Fruit fly (Drosophila melanogaster) whole organism, embryonic: ENCODE data around the gene Sec23.

Experiments used
- B-H1 ChIP-seq: fragments of 200-800 bp; sonication (Bioruptor generic); IDR thresholded peaks from 3 replicates; pipeline ENCODE4 v1.3.6; 2022; ENCODE audit warnings: missing biosample characterization, missing genetic modification characterization
- CG10267 ChIP-seq: fragments of 200-800 bp; sonication (Bioruptor generic); optimal IDR thresholded peaks from 2 replicates; lab custom pipeline; 2018; ENCODE audit warnings: missing biosample characterization, mild to moderate bottlenecking, missing genetic modification characterization, moderate library complexity
- CG10462 ChIP-seq: fragments of 200-800 bp; sonication (Bioruptor generic); optimal IDR thresholded peaks from 2 replicates; lab custom pipeline; 2016; ENCODE audit warnings: missing biosample characterization, missing genetic modification characterization
- CG11456 ChIP-seq: fragments of 200-800 bp; sonication (Bioruptor generic); IDR thresholded peaks from 3 replicates; pipeline ENCODE4 v1.3.6; 2022; ENCODE audit warnings: missing biosample characterization, missing genetic modification characterization
- CG1233 ChIP-seq: fragments of 200-800 bp; sonication (Bioruptor generic); optimal IDR thresholded peaks from 4 replicates; lab custom pipeline; 2018; ENCODE audit warnings: missing biosample characterization, mild to moderate bottlenecking, missing genetic modification characterization
- CG13424 ChIP-seq: fragments of 200-800 bp; sonication (Bioruptor generic); optimal IDR thresholded peaks from 2 replicates; lab custom pipeline; 2019; ENCODE audit warnings: missing biosample characterization, mild to moderate bottlenecking, missing genetic modification characterization, moderate library complexity
- CG14441 ChIP-seq: fragments of 200-800 bp; sonication (Bioruptor generic); IDR thresholded peaks from 2 replicates; pipeline ENCODE4 v1.3.6; 2022; ENCODE audit warnings: missing biosample characterization, missing genetic modification characterization
- CG1529 ChIP-seq: fragments of 200-800 bp; sonication (Bioruptor generic); optimal IDR thresholded peaks from 3 replicates; lab custom pipeline; 2018; ENCODE audit warnings: missing biosample characterization, missing genetic modification characterization
- CG1602 ChIP-seq: fragments of 200-800 bp; sonication (Bioruptor generic); optimal IDR thresholded peaks from 3 replicates; lab custom pipeline; 2016; ENCODE audit warnings: missing biosample characterization, missing genetic modification characterization
- CG18764 ChIP-seq: fragments of 200-800 bp; sonication (Bioruptor generic); optimal IDR thresholded peaks from 3 replicates; lab custom pipeline; 2016; ENCODE audit warnings: missing biosample characterization, missing genetic modification characterization
- CG3281 ChIP-seq: fragments of 200-800 bp; sonication (Bioruptor generic); optimal IDR thresholded peaks from 3 replicates; lab custom pipeline; 2017; ENCODE audit warnings: missing biosample characterization, mild to moderate bottlenecking, missing genetic modification characterization
- CG4854 ChIP-seq: fragments of 200-800 bp; sonication (Bioruptor generic); optimal IDR thresholded peaks from 2 replicates; lab custom pipeline; 2016; ENCODE audit warnings: missing biosample characterization, missing genetic modification characterization, inconsistent platforms
- CG7357 ChIP-seq: fragments of 200-800 bp; sonication (Bioruptor generic); IDR thresholded peaks from 3 replicates; pipeline ENCODE4 v1.3.6; 2022; ENCODE audit warnings: missing biosample characterization, missing genetic modification characterization
- CG7786 ChIP-seq: fragments of 200-800 bp; sonication (Bioruptor generic); optimal IDR thresholded peaks from 2 replicates; lab custom pipeline; 2016; ENCODE audit warnings: missing biosample characterization, missing genetic modification characterization
- CG8089 ChIP-seq: fragments of 200-800 bp; sonication (Bioruptor generic); optimal IDR thresholded peaks from 3 replicates; lab custom pipeline; 2016; ENCODE audit warnings: missing biosample characterization, missing genetic modification characterization
- CG8281 ChIP-seq: fragments of 200-800 bp; sonication (Bioruptor generic); optimal IDR thresholded peaks from 2 replicates; lab custom pipeline; 2018; ENCODE audit warnings: missing biosample characterization, mild to moderate bottlenecking, missing genetic modification characterization, moderate library complexity
- CG8290 ChIP-seq, 3 experiments: fragments of 200-800 bp; sonication (Bioruptor generic); optimal IDR thresholded peaks; 2 replicates each; lab custom pipeline; 2016 to 2019; ENCODE audit warnings: missing biosample characterization in 3 of 3, missing genetic modification characterization in 3 of 3, mild to moderate bottlenecking in 2 of 3, moderate library complexity in 1 of 3
- Fer1 ChIP-seq: fragments of 200-800 bp; sonication (Bioruptor generic); optimal IDR thresholded peaks from 2 replicates; lab custom pipeline; 2017; ENCODE audit warnings: missing biosample characterization, mild to moderate bottlenecking, missing genetic modification characterization
- HLH54F ChIP-seq: fragments of 200-800 bp; sonication (Bioruptor generic); optimal IDR thresholded peaks from 3 replicates; lab custom pipeline; 2016; ENCODE audit warnings: missing biosample characterization, missing genetic modification characterization
- Hand ChIP-seq: fragments of 200-800 bp; sonication (Bioruptor generic); optimal IDR thresholded peaks from 2 replicates; lab custom pipeline; 2017; ENCODE audit warnings: mild to moderate bottlenecking, missing biosample characterization, missing genetic modification reagents, missing genetic modification characterization
- HmgD ChIP-seq: fragments of 200-800 bp; sonication (Bioruptor generic); optimal IDR thresholded peaks from 3 replicates; lab custom pipeline; 2016; ENCODE audit warnings: missing biosample characterization, missing genetic modification characterization
- Lhr ChIP-seq: fragments of 200-800 bp; sonication (Bioruptor generic); optimal IDR thresholded peaks from 3 replicates; lab custom pipeline; 2017; ENCODE audit warnings: mild to moderate bottlenecking, missing biosample characterization, missing genetic modification reagents, missing genetic modification characterization
- Myb ChIP-seq: fragments of 200-800 bp; sonication (Bioruptor generic); optimal IDR thresholded peaks from 2 replicates; lab custom pipeline; 2016; ENCODE audit warnings: missing biosample characterization, missing genetic modification characterization
- NFAT ChIP-seq: fragments of 200-800 bp; sonication (Bioruptor generic); IDR thresholded peaks from 2 replicates; pipeline ENCODE4 v1.3.6; 2022; ENCODE audit warnings: missing biosample characterization, missing genetic modification characterization
- NK7.1 ChIP-seq: fragments of 200-800 bp; sonication (Bioruptor generic); optimal IDR thresholded peaks from 3 replicates; lab custom pipeline; 2016; ENCODE audit warnings: missing biosample characterization, missing genetic modification characterization
- Ptx1 ChIP-seq: fragments of 200-800 bp; sonication (Bioruptor generic); IDR thresholded peaks from 2 replicates; pipeline ENCODE4 v1.3.6; 2022; ENCODE audit warnings: missing biosample characterization, missing genetic modification characterization
- Scr ChIP-seq: fragments of 200-800 bp; sonication (Bioruptor generic); IDR thresholded peaks from 2 replicates; pipeline ENCODE4 v1.3.6; 2022; ENCODE audit warnings: missing biosample characterization, missing genetic modification characterization; ENCODE audit not compliant: partially characterized antibody
- Sox100B ChIP-seq: fragments of 200-800 bp; sonication (Bioruptor generic); optimal IDR thresholded peaks from 3 replicates; lab custom pipeline; 2018; ENCODE audit warnings: missing biosample characterization, mild to moderate bottlenecking, missing genetic modification characterization
- corto ChIP-seq: fragments of 200-800 bp; sonication (Bioruptor generic); optimal IDR thresholded peaks from 2 replicates; lab custom pipeline; 2016; ENCODE audit warnings: missing biosample characterization, mild to moderate bottlenecking, missing genetic modification characterization, moderate library complexity
- crp ChIP-seq, 2 experiments: fragments of 200-800 bp; sonication (Bioruptor generic); optimal IDR thresholded peaks; 2 replicates in 1 of 2; 3 replicates in 1 of 2; lab custom pipeline; 2017; ENCODE audit warnings: missing biosample characterization in 2 of 2, missing genetic modification characterization in 2 of 2, mild to moderate bottlenecking in 1 of 2, moderate library complexity in 1 of 2
- exex ChIP-seq: fragments of 200-800 bp; sonication (Bioruptor generic); optimal IDR thresholded peaks from 4 replicates; lab custom pipeline; 2018; ENCODE audit warnings: missing biosample characterization, mild to moderate bottlenecking, missing genetic modification characterization, moderate library complexity
- grau ChIP-seq: fragments of 200-800 bp; optimal IDR thresholded peaks from 3 replicates; lab custom pipeline; 2019; ENCODE audit warnings: missing biosample characterization, mild to moderate bottlenecking, missing genetic modification characterization, moderate library complexity
- ind ChIP-seq: fragments of 200-800 bp; sonication (Bioruptor generic); optimal IDR thresholded peaks from 3 replicates; lab custom pipeline; 2016; ENCODE audit warnings: missing biosample characterization, missing genetic modification characterization
- lilli ChIP-seq: fragments of 200-800 bp; sonication (Bioruptor generic); optimal IDR thresholded peaks from 3 replicates; lab custom pipeline; 2016; ENCODE audit warnings: missing biosample characterization, missing genetic modification characterization
- nom ChIP-seq: fragments of 200-800 bp; sonication (Bioruptor generic); optimal IDR thresholded peaks from 2 replicates; lab custom pipeline; 2017; ENCODE audit warnings: missing biosample characterization, missing genetic modification characterization, mild to moderate bottlenecking, moderate library complexity, missing genetic modification reagents
- org-1 ChIP-seq: fragments of 200-800 bp; sonication (Bioruptor generic); optimal IDR thresholded peaks from 2 replicates; lab custom pipeline; 2017; ENCODE audit warnings: missing biosample characterization, missing genetic modification characterization
- pnt ChIP-seq: fragments of 200-800 bp; sonication (Bioruptor generic); optimal IDR thresholded peaks from 3 replicates; lab custom pipeline; 2016; ENCODE audit warnings: missing biosample characterization, missing genetic modification characterization
- ranshi ChIP-seq: fragments of 200-800 bp; sonication (Bioruptor generic); IDR thresholded peaks from 2 replicates; pipeline ENCODE4 v1.3.6; 2022; ENCODE audit warnings: missing biosample characterization, missing genetic modification characterization
- salm ChIP-seq: fragments of 200-800 bp; sonication (Bioruptor generic); optimal IDR thresholded peaks from 2 replicates; lab custom pipeline; 2018; ENCODE audit warnings: missing biosample characterization, mild to moderate bottlenecking, missing genetic modification characterization
- sim ChIP-seq: fragments of 200-800 bp; sonication (Bioruptor generic); IDR thresholded peaks from 2 replicates; pipeline ENCODE4 v1.3.6; 2022; ENCODE audit warnings: missing biosample characterization, missing genetic modification characterization
- so ChIP-seq: fragments of 200-800 bp; sonication (Bioruptor generic); IDR thresholded peaks from 3 replicates; pipeline ENCODE4 v1.3.6; 2022; ENCODE audit warnings: missing biosample characterization, missing genetic modification characterization
- sob ChIP-seq: fragments of 200-800 bp; sonication (Bioruptor generic); IDR thresholded peaks from 2 replicates; pipeline ENCODE4 v1.3.6; 2022; ENCODE audit warnings: missing biosample characterization, missing genetic modification characterization
- sr ChIP-seq: fragments of 200-800 bp; sonication (Bioruptor generic); IDR thresholded peaks from 3 replicates; pipeline ENCODE4 v1.3.6; 2022; ENCODE audit warnings: missing biosample characterization, missing genetic modification characterization
- stwl ChIP-seq: fragments of 200-800 bp; sonication (Bioruptor generic); optimal IDR thresholded peaks from 3 replicates; lab custom pipeline; 2018; ENCODE audit warnings: missing biosample characterization, mild to moderate bottlenecking, missing genetic modification characterization, moderate library complexity
- tgo ChIP-seq: fragments of 200-800 bp; sonication (Bioruptor generic); IDR thresholded peaks from 3 replicates; pipeline ENCODE4 v1.3.6; 2022; ENCODE audit warnings: missing biosample characterization, missing genetic modification characterization
- tna ChIP-seq: fragments of 200-800 bp; sonication (Bioruptor generic); IDR thresholded peaks from 2 replicates; pipeline ENCODE4 v1.3.6; 2022; ENCODE audit warnings: missing biosample characterization, missing genetic modification characterization; ENCODE audit not compliant: partially characterized antibody
- wek ChIP-seq: fragments of 200-800 bp; sonication (Bioruptor generic); optimal IDR thresholded peaks from 3 replicates; lab custom pipeline; 2018; ENCODE audit warnings: missing biosample characterization, mild to moderate bottlenecking, missing genetic modification characterization, moderate library complexity
- wor ChIP-seq: fragments of 200-800 bp; sonication (Bioruptor generic); IDR thresholded peaks from 2 replicates; pipeline ENCODE4 v1.3.6; 2022; ENCODE audit warnings: missing biosample characterization, missing genetic modification characterization
- yki ChIP-seq: fragments of >200 bp; optimal IDR thresholded peaks from 3 replicates; lab custom pipeline; 2018

Sec23 gene

dm6 chr3R:5668928-5669739, 20.3 kb downstream of the Sec23 start, which contains the start of the genes Xe7 and Atg17 (continued):
- peak; percentile 89 for TF ChIP-seq Sox100B (GFP tag; lab: Kevin White, UChicago)
- TF ChIP-seq CG13424 (tag; lab: Kevin White, UChicago), result peak; percentile 95
- TF ChIP-seq stwl (tag; lab: Kevin White, UChicago), result peak; percentile 71
- peak; percentile 77 for TF ChIP-seq CG4854
- peak; percentile 85 for TF ChIP-seq Lhr
- TF ChIP-seq CG14441 (GFP tag; lab: Robert Waterston, UW), result peak; percentile 93
- peak; percentile 93 for TF ChIP-seq grau (tag; lab: Kevin White, UChicago)
- 0 out of 2 replicates have a peak, but pooled peaks have one; percentile 40 for TF ChIP-seq sim (GFP tag; lab: Robert Waterston, UW)
- peak; percentile 66 for TF ChIP-seq Myb
- peak; percentile 72 for TF ChIP-seq org-1 (GFP tag; lab: Kevin White, UChicago)
- no peak for TF ChIP-seq yki (lab: Kevin White, UChicago)
- TF ChIP-seq ind (GFP tag; lab: Kevin White, UChicago), result peak; percentile 96
- peak; percentile 87 for TF ChIP-seq B-H1 (GFP tag; lab: Robert Waterston, UW)
- TF ChIP-seq Ptx1 (GFP tag; lab: Robert Waterston, UW), result peak; percentile 95
- TF ChIP-seq CG7357, result peak; percentile 88
- TF ChIP-seq CG8290 (GFP tag; optimal IDR thresholded peaks at IDR 0.05; lab: Kevin White, UChicago), result peak; percentile 85
- TF ChIP-seq CG8290 (tag; optimal IDR thresholded peaks at IDR 0.05; lab: Kevin White, UChicago), result peak; percentile 26 to 74
- TF ChIP-seq salm, result peak; percentile 45
- peak; percentile 92 for TF ChIP-seq CG11456 (GFP tag; lab: Robert Waterston, UW)
- peak; percentile 96 for TF ChIP-seq lilli (GFP tag; lab: Kevin White, UChicago)
- peak; percentile 85 for TF ChIP-seq wor
- TF ChIP-seq Scr (GFP tag; lab: Robert Waterston, UW), result peak; percentile 69
- TF ChIP-seq so (GFP tag; lab: Robert Waterston, UW), result peak; percentile 75; the same call in 1 of the 3 replicates
- peak; percentile 81 for TF ChIP-seq HmgD (GFP tag; lab: Kevin White, UChicago)
- peak; percentile 94 for TF ChIP-seq CG1602 (GFP tag; lab: Kevin White, UChicago)
- peak; percentile 52 for TF ChIP-seq NK7.1
- TF ChIP-seq ranshi (GFP tag; lab: Robert Waterston, UW), result peak; percentile 90; the same call in 1 of the 2 replicates
- peak; percentile 88 for TF ChIP-seq CG3281 (GFP tag; lab: Kevin White, UChicago)
- peak; percentile 93 for TF ChIP-seq HLH54F
- TF ChIP-seq CG8281 (tag; lab: Kevin White, UChicago), result peak; percentile 79
- TF ChIP-seq CG1529 (GFP tag; lab: Kevin White, UChicago), result peak; percentile 75
- peak; percentile 93 for TF ChIP-seq NFAT (GFP tag; lab: Robert Waterston, UW)
- peak; percentile 84 for TF ChIP-seq tgo
- peak; percentile 85 for TF ChIP-seq pnt
- TF ChIP-seq CG8089 (GFP tag; lab: Kevin White, UChicago), result peak; percentile 84
- TF ChIP-seq CG1233, result peak; percentile 88
- TF ChIP-seq Hand (GFP tag; lab: Kevin White, UChicago), result peak; percentile 73
- peak; percentile 70 for TF ChIP-seq wek (GFP tag; lab: Kevin White, UChicago)
- peak; percentile 92 for TF ChIP-seq sob (GFP tag; lab: Robert Waterston, UW)
- peak; percentile 80 for TF ChIP-seq CG10462 (GFP tag; lab: Kevin White, UChicago)
- peak; percentile 83 for TF ChIP-seq Fer1
- peak; percentile 31 for TF ChIP-seq nom (GFP tag; lab: Kevin White, UChicago)
- TF ChIP-seq corto (GFP tag; lab: Kevin White, UChicago), result peak; percentile 64
- TF ChIP-seq CG10267, result peak; percentile 87
- TF ChIP-seq exex (tag; lab: Kevin White, UChicago), result no peak
- TF ChIP-seq CG18764 (GFP tag; lab: Kevin White, UChicago), result peak; percentile 86
- TF ChIP-seq sr (GFP tag; lab: Robert Waterston, UW), result peak; percentile 16; the same call in 1 of the 3 replicates
- peak; percentile 85 for TF ChIP-seq CG7786 (GFP tag; lab: Kevin White, UChicago)
- peak in 1 of 2 experiments; percentile 45 for TF ChIP-seq crp (GFP tag; optimal IDR thresholded peaks at IDR 0.05; lab: Kevin White, UChicago)
- TF ChIP-seq tna (GFP tag; lab: Robert Waterston, UW), result no peak
